Worm (Caenorhabditis elegans): Measurements from ENCODE around the gene F15G9.5.
A peak's percentile ranks its signal among the peaks of the same experiment; 100 is the strongest.

Gene F15G9.5

ce11 chrX:9737730-9738129 lies at the start of gene F15G9.5:
F15G9.5 (minus strand) TSS chrX:9737888.
- TF ChIP-seq unc-55 (GFP tag; optimal IDR thresholded peaks at IDR 0.05) = peak; percentile 42
- peak; percentile 22 for TF ChIP-seq F13H6.1 (tag; optimal IDR thresholded peaks at IDR 0.05)
- TF ChIP-seq mdl-1 (tag; optimal IDR thresholded peaks at IDR 0.05) = no peak
- peak; percentile 38 for TF ChIP-seq nhr-129 (tag; optimal IDR thresholded peaks at IDR 0.05)
- peak in 1 of 2 experiments; percentile 4 for TF ChIP-seq lsy-2 (tag; optimal IDR thresholded peaks at IDR 0.05)
- TF ChIP-seq sma-9 (GFP tag; optimal IDR thresholded peaks at IDR 0.05) = peak; percentile 29
- no peak for TF ChIP-seq sma-9 (tag; optimal IDR thresholded peaks at IDR 0.05)
- peak; percentile 44 for TF ChIP-seq zag-1 (tag; optimal IDR thresholded peaks at IDR 0.05)
- peak; percentile 46 for TF ChIP-seq fos-1 (tag; optimal IDR thresholded peaks at IDR 0.05)
- no peak for TF ChIP-seq elt-1 (tag; optimal IDR thresholded peaks at IDR 0.05)

- TF ChIP-seq skn-1 (tag; optimal IDR thresholded peaks at IDR 0.05) (no peak), ztf-4 (tag; optimal IDR thresholded peaks at IDR 0.05) (no peak), sem-4 (tag; optimal IDR thresholded peaks at IDR 0.05) (peak; percentile 9), egl-27 (tag; optimal IDR thresholded peaks at IDR 0.05) (no peak), nhr-25 (tag; optimal IDR thresholded peaks at IDR 0.05) (no peak), peb-1 (tag; optimal IDR thresholded peaks at IDR 0.05) (no peak), sma-9 (GFP tag; optimal IDR thresholded peaks at IDR 0.05) (peak; percentile 11), sma-9 (tag; optimal IDR thresholded peaks at IDR 0.05) (no peak), ama-1 (optimal IDR thresholded peaks at IDR 0.05) (no peak), blmp-1 (tag; optimal IDR thresholded peaks at IDR 0.05; ENCODE audit: insufficient read depth) (peak; percentile 22), fos-1 (tag; optimal IDR thresholded peaks at IDR 0.05) (peak; percentile 72), nhr-12 (tag; optimal IDR thresholded peaks at IDR 0.05) (no peak), lsy-2 (tag; optimal IDR thresholded peaks at IDR 0.05) (no peak), R02D3.7 (tag; optimal IDR thresholded peaks at IDR 0.05) (no peak), sma-3 (GFP tag; optimal IDR thresholded peaks at IDR 0.05) (peak; percentile 4)
These were observed 48.2 kb upstream of the F15G9.5 start for ce11 chrX:9785865-9786264.

ce11 chrX:9782389-9782939 lies 44.8 kb upstream of the F15G9.5 start:
- TF ChIP-seq sma-3 (GFP tag; optimal IDR thresholded peaks at IDR 0.05) (no peak), fos-1 (tag; optimal IDR thresholded peaks at IDR 0.05) (peak; percentile 51)

ce11 chrX:9777481-9777880 lies 39.8 kb upstream of the F15G9.5 start, which contains the start of gene T09B9.5:
T09B9.5 (plus strand) TSS chrX:9777781.
- no peak for TF ChIP-seq peb-1 (tag; optimal IDR thresholded peaks at IDR 0.05)
- TF ChIP-seq snpc-4 (tag; optimal IDR thresholded peaks at IDR 0.05) = no peak
- no peak for TF ChIP-seq mbf-1 (tag; optimal IDR thresholded peaks at IDR 0.05)
- no peak for TF ChIP-seq sem-4 (tag; optimal IDR thresholded peaks at IDR 0.05)
- TF ChIP-seq dmd-4 (tag; optimal IDR thresholded peaks at IDR 0.05) = no peak
- no peak for TF ChIP-seq fos-1 (tag; optimal IDR thresholded peaks at IDR 0.05)
- TF ChIP-seq nhr-77 (tag; optimal IDR thresholded peaks at IDR 0.05) = no peak
- no peak for TF ChIP-seq nhr-11 (tag; optimal IDR thresholded peaks at IDR 0.05)
- no peak for TF ChIP-seq nhr-23 (tag; optimal IDR thresholded peaks at IDR 0.05)
- TF ChIP-seq nhr-12 (tag; optimal IDR thresholded peaks at IDR 0.05) = no peak
- TF ChIP-seq unc-62 (GFP tag; optimal IDR thresholded peaks at IDR 0.05) = no peak
- TF ChIP-seq egl-27 (tag; optimal IDR thresholded peaks at IDR 0.05) = no peak
- TF ChIP-seq nhr-21 (tag; optimal IDR thresholded peaks at IDR 0.05) = no peak
- TF ChIP-seq ceh-82 (tag; optimal IDR thresholded peaks at IDR 0.05) = no peak
- no peak for TF ChIP-seq unc-39 (tag; optimal IDR thresholded peaks at IDR 0.05)

ce11 chrX:9774323-9774722 lies 36.6 kb upstream of the F15G9.5 start, which contains the start of gene T09B9.4:
T09B9.4 (minus strand) TSS chrX:9774352.
- TF ChIP-seq alr-1 (tag; optimal IDR thresholded peaks at IDR 0.05) (no peak), ztf-4 (tag; optimal IDR thresholded peaks at IDR 0.05) (no peak), ztf-11 (tag; optimal IDR thresholded peaks at IDR 0.05) (no peak), ceh-16 (tag; optimal IDR thresholded peaks at IDR 0.05) (no peak), dmd-4 (tag; optimal IDR thresholded peaks at IDR 0.05) (no peak), ceh-82 (tag; optimal IDR thresholded peaks at IDR 0.05) (no peak), sem-4 (tag; optimal IDR thresholded peaks at IDR 0.05) (no peak), fos-1 (tag; optimal IDR thresholded peaks at IDR 0.05) (peak; percentile 40), zag-1 (tag; optimal IDR thresholded peaks at IDR 0.05) (peak; percentile 16), nhr-129 (tag; optimal IDR thresholded peaks at IDR 0.05) (peak; percentile 17), C34F6.9 (tag; optimal IDR thresholded peaks at IDR 0.05) (peak; percentile 66), nhr-237 (tag; optimal IDR thresholded peaks at IDR 0.05) (no peak), nhr-21 (tag; optimal IDR thresholded peaks at IDR 0.05) (no peak), lsy-2 (tag; optimal IDR thresholded peaks at IDR 0.05) (no peak), lin-39 (tag; optimal IDR thresholded peaks at IDR 0.05) (no peak), unc-55 (GFP tag; optimal IDR thresholded peaks at IDR 0.05) (no peak), sma-9 (GFP tag; optimal IDR thresholded peaks at IDR 0.05) (no peak), sma-9 (tag; optimal IDR thresholded peaks at IDR 0.05) (no peak), snpc-4 (tag; optimal IDR thresholded peaks at IDR 0.05) (no peak), gmeb-1 (tag; optimal IDR thresholded peaks at IDR 0.05) (no peak), mbf-1 (tag; optimal IDR thresholded peaks at IDR 0.05) (no peak), mab-5 (tag; optimal IDR thresholded peaks at IDR 0.05) (no peak)
